Worm (Caenorhabditis elegans) whole organism, early embryonic: ENCODE data around the gene elo-3.

Experiments
- F13C5.2 ChIP-seq: sonication (generic microtip); optimal IDR thresholded peaks from 2 replicates; lab custom pipeline; 2017; ENCODE audit warnings: mild to moderate bottlenecking, missing genetic modification characterization, inconsistent platforms, missing compliant biosample characterization
- ama-1 ChIP-seq: fragments of 150-350 bp; optimal IDR thresholded peaks from 2 replicates; lab custom pipeline; 2014
- ceh-36 ChIP-seq: sonication (generic microtip); optimal IDR thresholded peaks from 2 replicates; lab custom pipeline; 2016; ENCODE audit warnings: missing genetic modification characterization, inconsistent platforms, missing compliant biosample characterization
- flt-1 ChIP-seq: fragments of 200-800 bp; sonication (Bioruptor generic); IDR thresholded peaks from 2 replicates; pipeline ENCODE4 v1.3.6; 2022; ENCODE audit warnings: missing genetic modification characterization, missing compliant biosample characterization
- hnd-1 ChIP-seq: sonication (generic microtip); optimal IDR thresholded peaks from 2 replicates; lab custom pipeline; 2016; ENCODE audit warnings: missing genetic modification characterization, missing compliant biosample characterization
- pes-1 ChIP-seq: fragments of 200-800 bp; sonication (Bioruptor generic); IDR thresholded peaks from 2 replicates; pipeline ENCODE4 v1.3.6; 2022; ENCODE audit warnings: missing genetic modification reagents, missing genetic modification characterization, missing compliant biosample characterization
- scrt-1 ChIP-seq: fragments of 200-800 bp; sonication (Bioruptor generic); IDR thresholded peaks from 2 replicates; pipeline ENCODE4 v1.3.6; 2022; ENCODE audit warnings: missing genetic modification characterization, missing compliant biosample characterization
- sea-1 ChIP-seq: fragments of 200-800 bp; sonication (Bioruptor generic); conservative IDR thresholded peaks from 2 replicates; pipeline ENCODE4 v1.3.6; 2022; ENCODE audit warnings: missing genetic modification characterization, missing compliant biosample characterization
- tbx-11 ChIP-seq: fragments of 200-800 bp; sonication (Bioruptor generic); IDR thresholded peaks from 2 replicates; pipeline ENCODE4 v1.3.6; 2022; ENCODE audit warnings: missing genetic modification characterization, missing compliant biosample characterization
- tbx-37 ChIP-seq: fragments of 200-800 bp; sonication (Bioruptor generic); conservative IDR thresholded peaks from 2 replicates; pipeline ENCODE4 v1.3.6; 2022; ENCODE audit warnings: missing genetic modification reagents, missing genetic modification characterization, missing compliant biosample characterization

ce11 chrIV:7211313-7211712 lies 26.2 kb upstream of the elo-3 start:
- TF ChIP-seq tbx-37 (GFP tag; lab: Robert Waterston, UW) (no peak), tbx-11 (no peak), flt-1 (no peak), ama-1 (no peak), sea-1 (GFP tag; lab: Robert Waterston, UW) (no peak), pes-1 (no peak), hnd-1 (tag; lab: Kevin White, UChicago) (no peak), F13C5.2 (tag; lab: Kevin White, UChicago) (no peak), scrt-1 (GFP tag; lab: Robert Waterston, UW) (no peak), ceh-36 (no peak)
